Worm (Caenorhabditis elegans) whole organism, early embryonic: ENCODE results near the gene F22H10.2.

Experiments
- B0310.2 ChIP-seq: sonication (generic microtip); optimal IDR thresholded peaks from 2 replicates; lab custom pipeline; 2016; ENCODE audit warnings: mild to moderate bottlenecking, missing genetic modification characterization, missing compliant biosample characterization
- F13C5.2 ChIP-seq: sonication (generic microtip); optimal IDR thresholded peaks from 2 replicates; lab custom pipeline; 2017; ENCODE audit warnings: mild to moderate bottlenecking, missing genetic modification characterization, inconsistent platforms, missing compliant biosample characterization
- aly-1 ChIP-seq: sonication (generic microtip); optimal IDR thresholded peaks from 2 replicates; lab custom pipeline; 2016; ENCODE audit warnings: missing genetic modification characterization, missing compliant biosample characterization
- ama-1 ChIP-seq: fragments of 150-350 bp; optimal IDR thresholded peaks from 2 replicates; lab custom pipeline; 2014
- ceh-13 ChIP-seq: fragments of 200-800 bp; sonication (Bioruptor generic); optimal IDR thresholded peaks from 2 replicates; lab custom pipeline; 2018; ENCODE audit warnings: mild to moderate bottlenecking, missing genetic modification characterization, missing compliant biosample characterization
- ceh-36 ChIP-seq: sonication (generic microtip); optimal IDR thresholded peaks from 2 replicates; lab custom pipeline; 2016; ENCODE audit warnings: missing genetic modification characterization, inconsistent platforms, missing compliant biosample characterization
- ets-7 ChIP-seq: sonication (generic microtip); optimal IDR thresholded peaks from 2 replicates; lab custom pipeline; 2016; ENCODE audit warnings: missing genotype, missing genetic modification characterization, missing compliant biosample characterization
- flt-1 ChIP-seq: fragments of 200-800 bp; sonication (Bioruptor generic); IDR thresholded peaks from 2 replicates; pipeline ENCODE4 v1.3.6; 2022; ENCODE audit warnings: missing genetic modification characterization, missing compliant biosample characterization
- hmbx-1 ChIP-seq: sonication (generic microtip); optimal IDR thresholded peaks from 2 replicates; lab custom pipeline; 2016; ENCODE audit warnings: mild to moderate bottlenecking, missing genetic modification characterization, missing compliant biosample characterization
- hmg-4 ChIP-seq: fragments of 200-800 bp; sonication (Bioruptor generic); optimal IDR thresholded peaks from 2 replicates; lab custom pipeline; 2018; ENCODE audit warnings: mild to moderate bottlenecking, missing genetic modification characterization, missing compliant biosample characterization
- hnd-1 ChIP-seq: sonication (generic microtip); optimal IDR thresholded peaks from 2 replicates; lab custom pipeline; 2016; ENCODE audit warnings: missing genetic modification characterization, missing compliant biosample characterization
- pes-1 ChIP-seq: fragments of 200-800 bp; sonication (Bioruptor generic); IDR thresholded peaks from 2 replicates; pipeline ENCODE4 v1.3.6; 2022; ENCODE audit warnings: missing genetic modification reagents, missing genetic modification characterization, missing compliant biosample characterization
- scrt-1 ChIP-seq: fragments of 200-800 bp; sonication (Bioruptor generic); IDR thresholded peaks from 2 replicates; pipeline ENCODE4 v1.3.6; 2022; ENCODE audit warnings: missing genetic modification characterization, missing compliant biosample characterization
- sea-1 ChIP-seq: fragments of 200-800 bp; sonication (Bioruptor generic); conservative IDR thresholded peaks from 2 replicates; pipeline ENCODE4 v1.3.6; 2022; ENCODE audit warnings: missing genetic modification characterization, missing compliant biosample characterization
- tbx-11 ChIP-seq: fragments of 200-800 bp; sonication (Bioruptor generic); IDR thresholded peaks from 2 replicates; pipeline ENCODE4 v1.3.6; 2022; ENCODE audit warnings: missing genetic modification characterization, missing compliant biosample characterization
- tbx-37 ChIP-seq: fragments of 200-800 bp; sonication (Bioruptor generic); conservative IDR thresholded peaks from 2 replicates; pipeline ENCODE4 v1.3.6; 2022; ENCODE audit warnings: missing genetic modification reagents, missing genetic modification characterization, missing compliant biosample characterization
- tra-4 ChIP-seq: sonication (generic microtip); optimal IDR thresholded peaks from 2 replicates; lab custom pipeline; 2017; ENCODE audit warnings: missing genetic modification characterization, missing compliant biosample characterization

The F22H10.2 gene

ce11 chrX:16647222-16647621 is 32.1 kb upstream of the F22H10.2 start:
- TF ChIP-seq ceh-36 (tag; lab: Kevin White, UChicago) (no peak), ets-7 (tag; lab: Kevin White, UChicago) (no peak), tbx-37 (no peak), hmg-4 (no peak), ama-1 (lab: Kevin White, UChicago) (no peak), tbx-11 (GFP tag; lab: Robert Waterston, UW) (no peak), hmbx-1 (tag; lab: Kevin White, UChicago) (no peak), pes-1 (GFP tag; lab: Robert Waterston, UW) (no peak), aly-1 (tag; lab: Kevin White, UChicago) (no peak), F13C5.2 (tag; lab: Kevin White, UChicago) (no peak), scrt-1 (no peak), flt-1 (GFP tag; lab: Robert Waterston, UW) (no peak)

ce11 chrX:16648773-16649172 is 30.6 kb upstream of the F22H10.2 start:
- no peak for TF ChIP-seq sea-1 (GFP tag; lab: Robert Waterston, UW)
- no peak for TF ChIP-seq ceh-36 (tag; lab: Kevin White, UChicago)
- TF ChIP-seq B0310.2 (tag; lab: Kevin White, UChicago), result no peak
- TF ChIP-seq aly-1 (tag; lab: Kevin White, UChicago), result no peak
- TF ChIP-seq tbx-37, result no peak
- TF ChIP-seq flt-1 (GFP tag; lab: Robert Waterston, UW), result no peak
- TF ChIP-seq hnd-1 (tag; lab: Kevin White, UChicago), result no peak
- no peak for TF ChIP-seq ama-1 (lab: Kevin White, UChicago)
- no peak for TF ChIP-seq ceh-13
- no peak for TF ChIP-seq F13C5.2 (tag; lab: Kevin White, UChicago)
- no peak for TF ChIP-seq ets-7 (tag; lab: Kevin White, UChicago)
- TF ChIP-seq hmg-4, result no peak
- no peak for TF ChIP-seq hmbx-1 (tag; lab: Kevin White, UChicago)
- no peak for TF ChIP-seq scrt-1
- TF ChIP-seq pes-1 (GFP tag; lab: Robert Waterston, UW), result no peak
- no peak for TF ChIP-seq tbx-11 (GFP tag; lab: Robert Waterston, UW)
- TF ChIP-seq tra-4, result no peak

ce11 chrX:16650600-16650999 is 28.7 kb upstream of the F22H10.2 start:
- TF ChIP-seq sea-1 (GFP tag; lab: Robert Waterston, UW), result no peak
- no peak for TF ChIP-seq pes-1 (GFP tag; lab: Robert Waterston, UW)
- TF ChIP-seq tbx-11 (GFP tag; lab: Robert Waterston, UW), result no peak
- no peak for TF ChIP-seq ceh-13
- TF ChIP-seq F13C5.2 (tag; lab: Kevin White, UChicago), result no peak
- no peak for TF ChIP-seq aly-1 (tag; lab: Kevin White, UChicago)
- TF ChIP-seq ceh-36 (tag; lab: Kevin White, UChicago), result no peak
- no peak for TF ChIP-seq hmbx-1 (tag; lab: Kevin White, UChicago)
- TF ChIP-seq scrt-1, result no peak
- TF ChIP-seq tbx-37, result no peak

ce11 chrX:16655283-16655682 is 24.1 kb upstream of the F22H10.2 start:
- TF ChIP-seq ama-1 (lab: Kevin White, UChicago) (no peak), ceh-36 (tag; lab: Kevin White, UChicago) (no peak), aly-1 (tag; lab: Kevin White, UChicago) (no peak), tbx-37 (no peak), ceh-13 (no peak), B0310.2 (tag; lab: Kevin White, UChicago) (no peak), tra-4 (no peak), pes-1 (GFP tag; lab: Robert Waterston, UW) (no peak)

- TF ChIP-seq sea-1 (GFP tag; lab: Robert Waterston, UW) (no peak), hmbx-1 (tag; lab: Kevin White, UChicago) (no peak), flt-1 (GFP tag; lab: Robert Waterston, UW) (no peak), hmg-4 (no peak), B0310.2 (tag; lab: Kevin White, UChicago) (no peak), hnd-1 (tag; lab: Kevin White, UChicago) (no peak), ama-1 (lab: Kevin White, UChicago) (no peak), ceh-13 (no peak), ets-7 (tag; lab: Kevin White, UChicago) (no peak), F13C5.2 (tag; lab: Kevin White, UChicago) (no peak), scrt-1 (no peak), tbx-11 (GFP tag; lab: Robert Waterston, UW) (no peak)
Measured at ce11 chrX:16658309-16658708, 21.0 kb upstream of the F22H10.2 start.

ce11 chrX:16660268-16660667 is 19.1 kb upstream of the F22H10.2 start:
- TF ChIP-seq hmbx-1 (tag; lab: Kevin White, UChicago) (no peak), ama-1 (lab: Kevin White, UChicago) (no peak), F13C5.2 (tag; lab: Kevin White, UChicago) (no peak), aly-1 (tag; lab: Kevin White, UChicago) (no peak), scrt-1 (no peak), ceh-13 (no peak), hnd-1 (tag; lab: Kevin White, UChicago) (no peak), tra-4 (no peak), pes-1 (GFP tag; lab: Robert Waterston, UW) (no peak), tbx-11 (GFP tag; lab: Robert Waterston, UW) (no peak), tbx-37 (no peak), ceh-36 (tag; lab: Kevin White, UChicago) (no peak), hmg-4 (no peak)

ce11 chrX:16662723-16663122 is 16.6 kb upstream of the F22H10.2 start, which contains the start of gene F43B10.1:
Gene F43B10.1, minus strand, starts transcription at chrX:16662823.
- no peak for TF ChIP-seq ceh-13

ce11 chrX:16667515-16667914 is 11.8 kb upstream of the F22H10.2 start:
- no peak for TF ChIP-seq ceh-13
- TF ChIP-seq tbx-11 (GFP tag; lab: Robert Waterston, UW), result no peak
- no peak for TF ChIP-seq ets-7 (tag; lab: Kevin White, UChicago)
